Fruit fly (Drosophila melanogaster) whole organism, embryonic: ENCODE data around the gene Alg9.
A peak's percentile ranks its signal among the peaks of the same experiment; 100 is the strongest.

Experiments
- Atf-2 ChIP-seq: fragments of 200-800 bp; sonication (Bioruptor generic); optimal IDR thresholded peaks from 2 replicates; lab custom pipeline; 2016; ENCODE audit warnings: missing biosample characterization, missing genetic modification characterization
- Blimp-1 ChIP-seq: fragments of 200-800 bp; sonication (Bioruptor generic); optimal IDR thresholded peaks from 3 replicates; lab custom pipeline; 2018; ENCODE audit warnings: missing biosample characterization, missing genetic modification characterization, mild to moderate bottlenecking, moderate library complexity, missing genetic modification reagents
- CG10654 ChIP-seq: fragments of 200-800 bp; sonication (Bioruptor generic); optimal IDR thresholded peaks from 2 replicates; lab custom pipeline; 2016; ENCODE audit warnings: missing biosample characterization, missing genetic modification characterization
- CG11696 ChIP-seq: fragments of 200-800 bp; sonication (Bioruptor generic); IDR thresholded peaks from 2 replicates; pipeline ENCODE4 v1.3.6; 2022; ENCODE audit warnings: missing biosample characterization, missing genetic modification characterization
- CG12299 ChIP-seq: fragments of 200-800 bp; sonication (Bioruptor generic); optimal IDR thresholded peaks from 2 replicates; lab custom pipeline; 2018; ENCODE audit warnings: missing biosample characterization, mild to moderate bottlenecking, missing genetic modification characterization
- CG13296 ChIP-seq: fragments of 200-800 bp; sonication (Bioruptor generic); optimal IDR thresholded peaks from 3 replicates; lab custom pipeline; 2018; ENCODE audit warnings: missing biosample characterization, mild to moderate bottlenecking, missing genetic modification characterization
- CG13624 ChIP-seq: fragments of 200-800 bp; sonication (Bioruptor generic); optimal IDR thresholded peaks from 2 replicates; lab custom pipeline; 2016; ENCODE audit warnings: missing biosample characterization, missing genetic modification characterization
- CG14965 ChIP-seq: fragments of 200-800 bp; sonication (Bioruptor generic); optimal IDR thresholded peaks from 2 replicates; lab custom pipeline; 2016; ENCODE audit warnings: missing biosample characterization, missing genetic modification characterization, borderline replicate concordance
- CG15073 ChIP-seq: fragments of 200-800 bp; sonication (Bioruptor generic); optimal IDR thresholded peaks from 2 replicates; lab custom pipeline; 2016; ENCODE audit warnings: missing biosample characterization, missing genetic modification characterization
- CG1792 ChIP-seq: fragments of 200-800 bp; sonication (Bioruptor generic); optimal IDR thresholded peaks from 2 replicates; lab custom pipeline; 2016; ENCODE audit warnings: missing biosample characterization, missing genetic modification characterization
- CG18476 ChIP-seq: fragments of 200-800 bp; sonication (Bioruptor generic); optimal IDR thresholded peaks from 2 replicates; lab custom pipeline; 2016; ENCODE audit warnings: missing biosample characterization, mild to moderate bottlenecking, missing genetic modification characterization
- CG18619 ChIP-seq: fragments of 200-800 bp; sonication (Bioruptor generic); optimal IDR thresholded peaks from 3 replicates; lab custom pipeline; 2017; ENCODE audit warnings: missing biosample characterization, mild to moderate bottlenecking, missing genetic modification characterization
- CG2120 ChIP-seq: fragments of 200-800 bp; sonication (Bioruptor generic); optimal IDR thresholded peaks from 3 replicates; lab custom pipeline; 2016; ENCODE audit warnings: missing biosample characterization, missing genetic modification characterization
- CG2199 ChIP-seq: fragments of 200-800 bp; sonication (Bioruptor generic); IDR thresholded peaks from 3 replicates; pipeline ENCODE4 v1.3.6; 2022; ENCODE audit warnings: missing biosample characterization, missing genetic modification characterization
- CG30431 ChIP-seq: fragments of 200-800 bp; sonication (Bioruptor generic); optimal IDR thresholded peaks from 2 replicates; lab custom pipeline; 2017; ENCODE audit warnings: missing biosample characterization, missing genetic modification characterization
- CG3065 ChIP-seq: fragments of 200-800 bp; sonication (Bioruptor generic); optimal IDR thresholded peaks from 2 replicates; lab custom pipeline; 2016; ENCODE audit warnings: missing biosample characterization, missing genetic modification characterization
- CG33213 ChIP-seq: fragments of 200-800 bp; sonication (Bioruptor generic); optimal IDR thresholded peaks from 3 replicates; lab custom pipeline; 2016; ENCODE audit warnings: missing biosample characterization, missing genetic modification characterization
- CG4328 ChIP-seq: fragments of 200-800 bp; sonication (Bioruptor generic); optimal IDR thresholded peaks from 3 replicates; lab custom pipeline; 2017; ENCODE audit warnings: missing biosample characterization, missing genetic modification reagents, missing genetic modification characterization
- CG4360 ChIP-seq: fragments of 200-800 bp; sonication (Bioruptor generic); IDR thresholded peaks from 2 replicates; pipeline ENCODE4 v1.3.6; 2022; ENCODE audit warnings: missing biosample characterization, missing genetic modification characterization
- CG6683 ChIP-seq: fragments of 200-800 bp; sonication (Bioruptor generic); optimal IDR thresholded peaks from 2 replicates; lab custom pipeline; 2017; ENCODE audit warnings: missing biosample characterization, mild to moderate bottlenecking, missing genetic modification characterization, missing genetic modification reagents
- CG7271 ChIP-seq: fragments of 200-800 bp; sonication (Bioruptor generic); optimal IDR thresholded peaks from 2 replicates; lab custom pipeline; 2018; ENCODE audit warnings: missing biosample characterization, mild to moderate bottlenecking, missing genetic modification characterization, moderate library complexity
- Elba2 ChIP-seq: fragments of 200-800 bp; sonication (Bioruptor generic); optimal IDR thresholded peaks from 3 replicates; lab custom pipeline; 2016; ENCODE audit warnings: missing biosample characterization, missing genetic modification characterization
- Ets65A ChIP-seq: fragments of 200-800 bp; sonication (Bioruptor generic); peaks from one replicate; lab custom pipeline; 2016; ENCODE audit warnings: missing biosample characterization, missing genetic modification characterization
- HmgD ChIP-seq: fragments of 200-800 bp; sonication (Bioruptor generic); optimal IDR thresholded peaks from 3 replicates; lab custom pipeline; 2016; ENCODE audit warnings: missing biosample characterization, missing genetic modification characterization
- Hsf ChIP-seq: fragments of 200-800 bp; sonication (Bioruptor generic); optimal IDR thresholded peaks from 3 replicates; lab custom pipeline; 2016; ENCODE audit warnings: missing biosample characterization, missing genetic modification characterization
- MTF-1 ChIP-seq: fragments of 200-800 bp; sonication (Bioruptor generic); optimal IDR thresholded peaks from 2 replicates; lab custom pipeline; 2018; ENCODE audit warnings: missing biosample characterization, mild to moderate bottlenecking, missing genetic modification characterization, borderline replicate concordance
- Max ChIP-seq: fragments of 200-800 bp; sonication (Bioruptor generic); optimal IDR thresholded peaks from 2 replicates; lab custom pipeline; 2016; ENCODE audit warnings: missing biosample characterization, mild to moderate bottlenecking, missing genetic modification characterization
- Mes4 ChIP-seq: fragments of 200-800 bp; sonication (Bioruptor generic); optimal IDR thresholded peaks from 2 replicates; lab custom pipeline; 2016; ENCODE audit warnings: missing biosample characterization, missing genetic modification characterization
- PHDP ChIP-seq: fragments of 200-800 bp; sonication (Bioruptor generic); optimal IDR thresholded peaks from 3 replicates; lab custom pipeline; 2018; ENCODE audit warnings: missing biosample characterization, mild to moderate bottlenecking, missing genetic modification characterization, moderate library complexity
- Side ChIP-seq: fragments of 200-800 bp; sonication (Bioruptor generic); optimal IDR thresholded peaks from 2 replicates; lab custom pipeline; 2016; ENCODE audit warnings: missing biosample characterization, missing genetic modification characterization
- Ssrp ChIP-seq: fragments of 200-800 bp; sonication (Bioruptor generic); optimal IDR thresholded peaks from 2 replicates; lab custom pipeline; 2018; ENCODE audit warnings: missing biosample characterization, mild to moderate bottlenecking, missing genetic modification characterization, moderate library complexity
- bigmax ChIP-seq: fragments of 200-800 bp; sonication (Bioruptor generic); optimal IDR thresholded peaks from 2 replicates; lab custom pipeline; 2018; ENCODE audit warnings: missing biosample characterization, mild to moderate bottlenecking, missing genetic modification characterization
- dati ChIP-seq: fragments of 200-800 bp; sonication (Bioruptor generic); IDR thresholded peaks from 2 replicates; pipeline ENCODE4 v1.3.6; 2022; ENCODE audit warnings: missing biosample characterization, missing genetic modification characterization
- exex ChIP-seq: fragments of 200-800 bp; sonication (Bioruptor generic); optimal IDR thresholded peaks from 4 replicates; lab custom pipeline; 2018; ENCODE audit warnings: missing biosample characterization, mild to moderate bottlenecking, missing genetic modification characterization, moderate library complexity
- ftz-f1 ChIP-seq: fragments of 200-800 bp; sonication (Bioruptor generic); optimal IDR thresholded peaks from 2 replicates; lab custom pipeline; 2016; ENCODE audit warnings: missing biosample characterization, missing genetic modification characterization
- grn ChIP-seq: fragments of 200-800 bp; sonication (Bioruptor generic); optimal IDR thresholded peaks from 3 replicates; lab custom pipeline; 2017; ENCODE audit warnings: missing biosample characterization, missing genetic modification characterization
- h ChIP-seq: fragments of >200 bp; optimal IDR thresholded peaks from 2 replicates; lab custom pipeline; 2017
- jing ChIP-seq: fragments of 200-800 bp; sonication (Bioruptor generic); optimal IDR thresholded peaks from 2 replicates; lab custom pipeline; 2018; ENCODE audit warnings: missing biosample characterization, mild to moderate bottlenecking, missing genetic modification characterization
- ken ChIP-seq: fragments of 200-800 bp; sonication (Bioruptor generic); IDR thresholded peaks from 3 replicates; pipeline ENCODE4 v1.3.6; 2022; ENCODE audit warnings: missing biosample characterization, missing genetic modification characterization
- lola ChIP-seq, 3 experiments: fragments of >200 bp in 2 of 3; fragments of 200-800 bp in 1 of 3; sonication (Bioruptor generic) in 1 of 3; optimal IDR thresholded peaks; 2 replicates each; lab custom pipeline; 2017 to 2019; ENCODE audit warnings: missing biosample characterization in 3 of 3, missing genetic modification characterization in 3 of 3, mild to moderate bottlenecking in 1 of 3, moderate library complexity in 1 of 3
- otp ChIP-seq: fragments of 200-800 bp; sonication (Bioruptor generic); IDR thresholded peaks from 3 replicates; pipeline ENCODE4, ENCODE4 v1.3.6; 2022; ENCODE audit warnings: missing biosample characterization, missing genetic modification characterization
- psq ChIP-seq: fragments of 200-800 bp; sonication (Bioruptor generic); optimal IDR thresholded peaks from 2 replicates; lab custom pipeline; 2017; ENCODE audit warnings: missing biosample characterization, missing genetic modification characterization
- pum ChIP-seq: fragments of 200-800 bp; sonication (Bioruptor generic); optimal IDR thresholded peaks from 2 replicates; lab custom pipeline; 2016; ENCODE audit warnings: missing biosample characterization, missing genetic modification characterization
- sima ChIP-seq: fragments of 200-800 bp; sonication (Bioruptor generic); optimal IDR thresholded peaks from 2 replicates; lab custom pipeline; 2016; ENCODE audit warnings: missing biosample characterization, missing genetic modification characterization
- tll ChIP-seq, 2 experiments: fragments of 200-800 bp in 1 of 2; fragments of >200 bp in 1 of 2; sonication (Bioruptor generic) in 1 of 2; optimal IDR thresholded peaks; 2 replicates each; lab custom pipeline; 2017 to 2019; ENCODE audit warnings: missing biosample characterization in 2 of 2, missing genetic modification characterization in 2 of 2, mild to moderate bottlenecking in 1 of 2, moderate library complexity in 1 of 2
- toy ChIP-seq: fragments of 200-800 bp; sonication (Bioruptor generic); IDR thresholded peaks from 2 replicates; pipeline ENCODE4 v1.3.6; 2022; ENCODE audit warnings: missing biosample characterization, missing genetic modification characterization
- ttk ChIP-seq: fragments of 200-800 bp; sonication (Bioruptor generic); IDR thresholded peaks from 2 replicates; pipeline ENCODE4 v2.1.2; 2022; ENCODE audit warnings: missing biosample characterization, missing genetic modification characterization
- unpg ChIP-seq: fragments of 200-800 bp; sonication (Bioruptor generic); optimal IDR thresholded peaks from 3 replicates; lab custom pipeline; 2018; ENCODE audit warnings: missing biosample characterization, mild to moderate bottlenecking, missing genetic modification characterization, moderate library complexity
- zen2 ChIP-seq: fragments of 200-800 bp; sonication (Bioruptor generic); IDR thresholded peaks from 3 replicates; pipeline ENCODE4 v1.3.6; 2022; ENCODE audit warnings: missing biosample characterization, missing genetic modification characterization; ENCODE audit not compliant: partially characterized antibody

The Alg9 gene

dm6 chr3R:25183484-25184442 is 37.6 kb upstream of the Alg9 start, which contains the start of gene dan (continued):
- no peak for TF ChIP-seq CG4328 (GFP tag; lab: Kevin White, UChicago)
- TF ChIP-seq CG33213: no peak
- no peak for TF ChIP-seq MTF-1 (GFP tag; lab: Kevin White, UChicago)
- peak; percentile 18 for TF ChIP-seq CG2120
- TF ChIP-seq grn (GFP tag; lab: Kevin White, UChicago): no peak
- no peak for TF ChIP-seq Max
- TF ChIP-seq CG3065 (GFP tag; lab: Kevin White, UChicago): no peak
- TF ChIP-seq CG13296 (GFP tag; lab: Kevin White, UChicago): peak; percentile 3
- no peak for TF ChIP-seq sima (GFP tag; lab: Kevin White, UChicago)
- TF ChIP-seq lola (GFP tag; optimal IDR thresholded peaks at IDR 0.05; lab: Kevin White, UChicago): peak in 1 of 3 experiments; percentile 73
- no peak for TF ChIP-seq CG18476 (GFP tag; lab: Kevin White, UChicago)
- no peak for TF ChIP-seq psq (GFP tag; lab: Kevin White, UChicago)
- no peak for TF ChIP-seq CG1792 (GFP tag; lab: Kevin White, UChicago)
- TF ChIP-seq Ssrp (tag; lab: Kevin White, UChicago): peak; percentile 63
- peak; percentile 86 for TF ChIP-seq Ets65A (GFP tag; lab: Kevin White, UChicago)
- TF ChIP-seq toy (GFP tag; lab: Robert Waterston, UW): no peak
- no peak for TF ChIP-seq h (lab: Kevin White, UChicago)
- no peak for TF ChIP-seq CG2199 (GFP tag; lab: Robert Waterston, UW)
- TF ChIP-seq HmgD (GFP tag; lab: Kevin White, UChicago): no peak
- TF ChIP-seq PHDP (tag; lab: Kevin White, UChicago): peak; percentile 49
- no peak for TF ChIP-seq ttk (GFP tag; lab: Robert Waterston, UW)
- peak; percentile 42 for TF ChIP-seq CG18619
- no peak for TF ChIP-seq CG14965 (GFP tag; lab: Kevin White, UChicago)
- TF ChIP-seq zen2 (GFP tag; lab: Robert Waterston, UW): no peak
- no peak for TF ChIP-seq Hsf (GFP tag; lab: Kevin White, UChicago)
- no peak for TF ChIP-seq CG15073 (GFP tag; lab: Kevin White, UChicago)
- no peak for TF ChIP-seq CG13624 (GFP tag; lab: Kevin White, UChicago)
- peak; percentile 32 for TF ChIP-seq Blimp-1 (GFP tag; lab: Kevin White, UChicago)
- TF ChIP-seq Atf-2 (GFP tag; lab: Kevin White, UChicago): no peak
- TF ChIP-seq otp: no peak
- TF ChIP-seq CG4360: no peak
- TF ChIP-seq dati (GFP tag; lab: Robert Waterston, UW): no peak
- TF ChIP-seq CG6683 (GFP tag; lab: Kevin White, UChicago): no peak
- peak; percentile 67 for TF ChIP-seq CG7271 (tag; lab: Kevin White, UChicago)
- TF ChIP-seq ken: no peak
- TF ChIP-seq CG12299 (tag; lab: Kevin White, UChicago): no peak
- no peak for TF ChIP-seq Side (GFP tag; lab: Kevin White, UChicago)
- no peak for TF ChIP-seq tll (GFP tag; optimal IDR thresholded peaks at IDR 0.05; lab: Kevin White, UChicago)
- no peak for TF ChIP-seq ftz-f1 (GFP tag; lab: Kevin White, UChicago)
- TF ChIP-seq bigmax: no peak
- TF ChIP-seq Mes4: no peak
- no peak for TF ChIP-seq CG30431
- TF ChIP-seq CG11696 (GFP tag; lab: Robert Waterston, UW): no peak
- TF ChIP-seq Elba2 (GFP tag; lab: Kevin White, UChicago): no peak
- no peak for TF ChIP-seq CG10654
- no peak for TF ChIP-seq exex (tag; lab: Kevin White, UChicago)
- no peak for TF ChIP-seq jing (GFP tag; lab: Kevin White, UChicago)
- TF ChIP-seq unpg (GFP tag; lab: Kevin White, UChicago): peak; percentile 44
- no peak for TF ChIP-seq pum (GFP tag; lab: Kevin White, UChicago)
